Worm (Caenorhabditis elegans): ENCODE data around the gene ZC449.5.
A peak's percentile ranks its signal among the peaks of the same experiment; 100 is the strongest.

ce11 chrX:5013826-5014225 lies 23.7 kb downstream of the ZC449.5 start, which contains the start of gene ZC449.7:
- no peak for TF ChIP-seq snpc-4 (tag; optimal IDR thresholded peaks at IDR 0.05)
- no peak for TF ChIP-seq ceh-20 (GFP tag; IDR thresholded peaks at IDR 0.05)
- TF ChIP-seq lsy-2 (tag; optimal IDR thresholded peaks at IDR 0.05) = no peak
- peak; percentile 30; the same call in 1 of the 2 replicates for TF ChIP-seq dmd-6 (GFP tag; IDR thresholded peaks at IDR 0.05)
- TF ChIP-seq ceh-32 (tag; optimal IDR thresholded peaks at IDR 0.05; ENCODE audit: poor library complexity) = no peak
- no peak for TF ChIP-seq sdz-12 (GFP tag; optimal IDR thresholded peaks at IDR 0.05)
- TF ChIP-seq unc-62 (GFP tag; optimal IDR thresholded peaks at IDR 0.05 in 1 of 2) = no peak
- no peak for TF ChIP-seq unc-62 (tag; optimal IDR thresholded peaks at IDR 0.05)
- no peak for TF ChIP-seq unc-39 (tag; optimal IDR thresholded peaks at IDR 0.05)
- no peak for TF ChIP-seq nhr-6 (tag; optimal IDR thresholded peaks at IDR 0.05)
- TF ChIP-seq lin-15B (tag; optimal IDR thresholded peaks at IDR 0.05) = no peak
- no peak for TF ChIP-seq mes-2 (tag; optimal IDR thresholded peaks at IDR 0.05; ENCODE audit: poor library complexity, severe bottlenecking)
- TF ChIP-seq mep-1 (tag; optimal IDR thresholded peaks at IDR 0.05) = no peak

Data from whole organism, L4 larva.